Fruit fly (Drosophila melanogaster): ENCODE data around the gene Srp14.

The Srp14 gene

DNA sequence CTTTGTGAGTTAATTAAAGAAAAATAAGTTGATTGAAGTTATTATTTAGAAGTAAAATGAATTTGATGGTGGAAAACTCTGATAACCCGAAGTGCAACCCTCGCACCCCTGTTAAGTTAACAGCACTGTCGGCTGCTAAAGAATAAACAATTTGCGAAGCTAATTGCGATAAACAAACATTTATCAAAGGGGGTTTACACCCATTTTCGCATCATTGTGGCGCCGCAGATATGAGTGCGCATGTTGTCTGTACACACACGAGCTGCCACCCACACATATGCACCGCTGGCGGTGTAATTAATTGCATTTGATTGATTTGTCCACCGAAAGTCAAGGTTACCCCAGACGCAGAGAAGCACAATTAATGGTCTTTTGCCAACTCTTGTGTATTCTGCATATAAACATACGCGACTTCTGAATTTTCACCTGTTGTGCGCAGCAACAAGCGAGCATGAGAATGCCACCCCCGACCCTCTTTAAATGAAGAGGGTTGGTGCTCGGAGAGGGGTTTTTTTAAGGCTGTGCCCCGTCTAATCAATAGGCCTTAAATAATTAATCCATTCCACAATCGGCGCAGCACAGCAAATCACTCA, 28.3 kb upstream of the Srp14 start:
- TF ChIP-seq noc (tag; optimal IDR thresholded peaks at IDR 0.05) = no peak

DNA sequence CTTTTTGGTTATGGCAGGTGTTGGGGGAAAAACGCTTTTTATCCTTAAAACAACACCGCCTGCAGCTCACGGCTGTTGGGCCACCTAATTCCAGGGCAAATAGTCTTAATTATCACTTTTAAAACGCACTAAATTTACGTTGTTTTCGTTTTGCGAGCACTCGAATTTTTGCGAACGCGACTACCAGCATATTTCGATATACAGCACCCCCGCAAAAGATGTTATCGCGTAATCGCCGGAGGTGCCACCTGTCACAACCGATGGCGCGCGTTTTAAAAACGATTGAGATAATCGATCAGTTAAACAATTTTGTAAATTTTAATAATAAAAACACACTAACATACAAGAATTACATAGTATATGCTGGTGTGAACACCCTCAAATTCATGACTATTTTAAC, 27.8 kb upstream of the Srp14 start, which contains the start of gene Stat92E:
Stat92E (minus strand) TSS at position 219 of the 400 bp plus-strand sequence.
- no peak for TF ChIP-seq noc (tag; optimal IDR thresholded peaks at IDR 0.05)

DNA sequence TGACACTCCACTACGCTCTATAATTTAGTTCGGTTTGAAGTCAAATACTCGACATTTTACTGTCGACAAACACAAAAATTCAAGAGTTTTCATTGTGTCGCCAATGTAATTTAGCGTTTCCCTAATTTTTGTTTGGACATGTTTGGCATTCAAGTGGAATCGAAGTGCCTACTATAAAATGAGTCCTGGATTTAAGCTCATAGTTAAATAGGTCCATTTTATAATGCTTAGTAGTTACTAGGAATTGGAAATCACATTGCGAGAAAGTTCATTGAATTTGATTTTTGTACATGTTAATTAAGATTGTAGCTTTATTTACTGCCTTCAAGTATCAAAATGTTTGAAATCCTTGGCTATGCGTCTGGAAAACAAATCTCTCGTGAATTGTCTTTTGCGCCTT, 25.6 kb upstream of the Srp14 start, which contains the start of gene att-ORFB:
att-ORFB (minus strand) TSS at position 101 of the 400 bp plus-strand sequence.
- TF ChIP-seq noc (tag; optimal IDR thresholded peaks at IDR 0.05) = no peak

DNA sequence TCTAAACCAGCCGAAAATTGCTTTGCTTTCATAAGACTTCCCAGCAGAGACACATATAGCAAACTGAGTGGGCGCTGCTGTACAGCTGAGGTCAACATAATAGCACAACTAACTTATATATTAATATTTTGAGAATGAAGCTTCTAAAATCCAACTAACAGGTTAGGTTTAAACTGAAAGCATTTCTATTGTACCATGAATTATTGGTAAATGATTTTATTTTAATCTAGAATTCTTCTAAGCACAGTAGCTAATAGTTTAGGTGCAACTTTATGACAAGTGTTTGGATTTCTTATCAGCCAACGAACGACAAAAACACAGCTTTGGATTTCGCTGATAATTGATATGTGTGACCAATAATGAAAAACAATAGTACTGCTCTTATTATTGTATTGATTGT, 24.9 kb upstream of the Srp14 start:
- TF ChIP-seq noc (tag; optimal IDR thresholded peaks at IDR 0.05) = peak; percentile 39

DNA sequence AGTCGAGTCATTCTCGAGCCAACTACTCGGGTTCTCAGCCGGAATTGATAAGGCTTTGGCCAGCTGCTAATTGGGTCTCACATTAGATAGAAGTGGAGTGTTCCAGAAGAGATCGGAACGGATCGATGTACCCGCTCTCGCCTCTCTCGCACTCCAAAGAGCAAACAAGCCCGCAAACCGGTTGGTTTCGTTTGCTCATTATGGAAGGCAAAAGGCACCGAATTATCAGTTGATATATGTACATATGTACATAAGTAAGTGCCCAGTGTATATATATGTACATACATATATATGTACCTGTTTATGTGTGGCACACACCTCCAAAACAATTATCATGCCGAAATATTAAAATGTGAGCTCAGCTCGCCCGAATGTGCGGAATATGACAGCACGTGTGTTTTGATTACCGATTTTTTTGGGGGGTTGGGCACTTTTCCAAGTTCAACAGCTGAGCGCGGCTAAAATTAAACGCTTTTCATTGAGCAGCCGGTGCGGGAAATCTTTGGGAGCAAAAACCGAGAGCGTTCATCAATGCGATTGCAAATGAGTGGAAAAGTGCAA, 24.1 kb upstream of the Srp14 start:
- no peak for TF ChIP-seq noc (tag; optimal IDR thresholded peaks at IDR 0.05)

DNA sequence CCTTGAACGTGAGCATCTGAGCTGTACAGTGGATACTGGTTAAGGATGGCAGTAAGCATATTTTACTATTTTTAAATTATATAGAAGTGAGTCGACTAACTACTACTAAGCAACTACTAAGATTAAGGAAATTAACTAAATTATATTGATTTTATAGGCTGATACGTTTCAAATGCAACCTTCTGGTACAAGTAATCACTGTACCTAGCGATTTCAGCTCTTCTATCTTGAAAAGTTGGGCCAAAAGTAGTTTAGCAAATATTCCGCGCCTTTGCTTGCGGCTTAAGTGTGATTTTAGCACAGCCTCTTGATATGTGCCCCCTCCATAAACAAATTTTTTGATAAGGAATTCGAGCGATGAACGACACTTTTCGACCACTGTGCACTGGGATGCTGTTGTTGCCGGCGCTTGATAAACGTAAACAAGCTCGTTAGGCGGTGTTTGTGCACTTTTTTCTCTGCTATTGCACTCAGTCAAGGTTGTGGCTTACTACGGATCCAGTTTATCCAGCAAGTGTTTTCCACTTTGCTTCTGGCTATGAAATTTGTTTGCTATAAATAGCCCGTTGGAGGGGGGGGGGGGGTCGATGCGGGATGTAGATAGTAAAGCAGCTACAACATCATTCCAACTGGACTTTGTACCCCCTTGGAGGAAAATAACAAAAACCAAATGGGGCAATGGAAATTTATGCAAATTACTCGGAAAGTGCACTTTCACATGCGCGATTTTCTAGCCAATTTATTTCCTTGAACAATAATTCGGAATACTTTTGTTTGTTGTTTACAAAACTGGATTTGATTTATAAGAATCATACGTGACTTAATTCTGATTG, 23.4 kb upstream of the Srp14 start:
- TF ChIP-seq noc (tag; optimal IDR thresholded peaks at IDR 0.05) = peak; percentile 87

DNA sequence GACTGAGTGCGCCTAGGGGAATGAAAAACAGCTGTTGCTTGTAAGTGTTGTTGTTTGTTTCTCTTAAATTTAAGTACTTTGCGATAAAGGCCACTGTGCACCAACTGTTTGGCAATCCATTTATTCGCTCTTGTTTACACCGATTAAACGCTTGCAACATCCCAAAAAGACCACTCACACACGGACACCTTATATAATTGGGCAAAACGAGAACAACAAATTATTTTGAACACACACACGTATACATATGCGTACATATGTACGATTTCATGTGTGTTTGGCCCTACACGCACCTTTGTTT, 22.9 kb upstream of the Srp14 start:
- no peak for TF ChIP-seq noc (tag; optimal IDR thresholded peaks at IDR 0.05)

DNA sequence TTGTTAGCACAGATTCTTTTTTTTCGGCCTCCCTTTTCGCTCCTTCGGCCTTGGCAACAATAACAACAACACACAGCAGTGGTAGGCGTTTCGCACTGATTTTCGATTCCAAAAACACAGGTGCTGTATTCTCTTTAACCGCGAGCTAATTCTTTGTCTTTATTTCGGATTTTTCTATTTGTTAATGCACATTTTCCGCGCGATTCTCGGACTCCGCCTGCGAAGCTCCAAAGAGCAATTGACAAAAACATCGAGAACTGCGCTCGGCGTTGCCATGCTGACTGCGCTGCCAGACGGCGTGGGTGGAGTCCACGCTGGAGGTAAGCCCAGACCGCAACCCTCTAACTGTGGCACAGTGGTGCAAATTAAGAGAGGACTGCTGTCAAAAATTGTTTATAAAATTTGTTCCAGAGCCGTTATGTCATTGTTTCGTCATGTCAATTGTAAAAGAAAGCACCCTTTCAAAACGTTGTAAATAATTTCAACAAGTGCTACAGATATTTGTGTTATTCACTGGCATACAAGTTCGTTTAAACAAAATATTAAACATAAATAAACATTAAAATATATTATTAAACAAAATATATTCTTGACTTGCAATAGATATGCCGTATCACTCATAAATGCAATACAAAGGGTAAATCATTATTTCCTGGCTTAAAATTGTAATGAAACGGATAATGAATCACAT, 22.4 kb upstream of the Srp14 start, which contains the start of the genes DPCoAC and CG5180:
DPCoAC (minus strand) TSS at position 253 of the 691 bp plus-strand sequence.
CG5180 (plus strand) TSS at position 516 of the 691 bp plus-strand sequence.
- TF ChIP-seq noc (tag; optimal IDR thresholded peaks at IDR 0.05) = peak; percentile 36

DNA sequence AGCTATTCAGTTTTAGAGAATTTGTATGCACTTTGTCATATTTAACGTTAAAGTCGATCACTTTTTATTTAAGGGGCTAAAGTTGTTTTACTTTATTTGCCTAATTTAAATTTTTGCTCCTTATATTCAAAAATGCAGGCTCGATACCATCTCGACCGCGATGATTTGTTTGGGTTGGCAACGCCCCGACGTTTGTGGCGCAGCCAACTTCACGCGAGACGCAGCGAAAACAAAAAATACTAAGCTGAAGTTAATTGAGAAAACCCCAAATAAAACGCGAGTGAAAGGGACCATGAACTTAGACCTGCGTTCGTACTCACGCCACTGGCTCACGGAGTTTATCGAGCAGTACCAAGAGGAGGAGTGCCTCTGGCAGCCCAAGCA, 21.8 kb upstream of the Srp14 start:
- no peak for TF ChIP-seq noc (tag; optimal IDR thresholded peaks at IDR 0.05)

DNA sequence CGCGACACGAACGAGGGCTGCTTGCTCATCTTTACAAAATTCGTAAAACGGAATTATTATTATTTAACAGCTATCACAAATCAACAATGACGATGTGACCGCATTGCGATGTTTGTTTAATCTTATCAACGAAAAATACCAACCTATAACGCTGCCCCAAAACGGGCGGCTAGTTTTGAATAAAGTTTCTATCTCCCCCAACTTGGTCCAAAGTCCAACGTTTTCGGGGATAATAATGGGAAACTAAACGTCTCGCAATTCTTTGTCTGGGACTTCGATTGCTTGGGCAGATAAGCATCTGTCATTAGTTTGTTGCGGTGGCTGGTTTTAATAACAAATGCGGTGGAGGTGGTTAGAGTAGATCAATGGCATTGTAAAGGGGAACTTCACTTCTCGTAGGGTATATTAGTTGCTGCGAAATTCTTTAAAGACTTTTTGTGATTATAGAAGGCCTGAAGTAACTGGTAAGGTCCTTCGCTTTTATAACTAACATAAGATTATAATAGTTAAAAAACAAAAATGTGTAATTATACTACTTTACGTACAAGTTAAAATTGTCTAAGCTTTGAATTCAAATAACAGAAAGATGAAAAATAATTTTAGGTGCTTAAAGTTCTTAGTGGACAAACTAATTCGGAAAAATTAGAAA, 19.8 kb upstream of the Srp14 start, which contains the start of gene CG15922:
CG15922 (minus strand) TSS at position 262 of the 649 bp plus-strand sequence.
- TF ChIP-seq noc (tag; optimal IDR thresholded peaks at IDR 0.05) = no peak

DNA sequence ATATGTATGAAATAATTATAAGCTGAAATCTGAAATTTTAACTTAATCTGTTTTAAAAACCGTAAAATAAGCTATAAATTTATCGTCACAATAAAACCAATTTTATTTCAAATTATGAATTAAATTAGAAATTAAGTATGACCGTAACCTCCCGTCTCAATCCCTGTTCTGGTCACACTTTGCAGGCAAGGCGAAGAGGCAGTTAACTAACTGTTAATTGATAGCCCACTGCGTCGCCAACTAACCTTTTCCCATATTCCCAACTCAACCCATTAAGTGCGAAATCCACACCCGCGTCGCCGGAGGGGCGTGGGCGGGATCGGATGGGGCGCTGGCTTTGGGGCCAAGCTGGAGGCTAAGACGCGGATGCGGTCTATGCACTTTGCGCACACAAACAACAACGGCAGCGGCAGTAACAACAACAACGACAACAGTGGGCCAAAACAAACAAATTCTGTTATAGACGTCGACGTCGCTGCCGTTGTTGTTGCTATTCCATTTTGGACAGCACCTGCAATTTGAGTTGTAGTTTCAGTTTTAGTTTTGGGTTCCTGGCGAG, 19.2 kb upstream of the Srp14 start, which contains the start of gene CG5191:
CG5191 (plus strand) TSS at position 198 of the 559 bp plus-strand sequence.
- no peak for TF ChIP-seq noc (tag; optimal IDR thresholded peaks at IDR 0.05)

DNA sequence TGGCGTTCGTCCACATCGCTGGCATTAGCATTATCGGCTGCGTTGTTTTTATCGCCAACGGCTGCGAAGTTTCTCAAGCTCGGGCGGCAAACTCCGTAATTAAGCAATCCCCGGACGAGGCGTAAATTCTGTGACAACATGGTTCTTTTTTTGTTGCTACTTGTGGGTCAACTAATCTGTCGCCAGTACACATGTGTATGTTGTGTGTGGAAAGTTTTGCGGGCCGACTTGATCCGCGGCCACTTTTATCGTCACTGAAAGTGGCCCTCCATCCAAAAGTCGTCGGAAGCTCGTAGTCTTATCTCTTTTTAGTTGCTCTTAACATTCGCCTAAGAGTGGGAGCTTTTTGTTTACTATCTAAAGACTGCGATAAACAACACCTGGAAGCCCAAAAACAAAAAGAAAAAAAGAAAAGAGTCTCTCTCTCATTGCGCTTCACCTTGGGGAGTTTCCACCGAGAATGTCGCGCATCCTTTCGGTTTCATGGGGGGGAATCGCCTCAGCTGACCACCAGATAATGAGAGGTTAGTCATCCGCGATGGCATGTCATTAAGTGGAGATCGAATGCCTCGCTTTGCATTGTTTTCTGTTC, 16.0 kb upstream of the Srp14 start, which contains the start of gene CG10877:
CG10877 (minus strand) TSS at position 238 of the 592 bp plus-strand sequence.
- TF ChIP-seq noc (tag; optimal IDR thresholded peaks at IDR 0.05) = no peak

DNA sequence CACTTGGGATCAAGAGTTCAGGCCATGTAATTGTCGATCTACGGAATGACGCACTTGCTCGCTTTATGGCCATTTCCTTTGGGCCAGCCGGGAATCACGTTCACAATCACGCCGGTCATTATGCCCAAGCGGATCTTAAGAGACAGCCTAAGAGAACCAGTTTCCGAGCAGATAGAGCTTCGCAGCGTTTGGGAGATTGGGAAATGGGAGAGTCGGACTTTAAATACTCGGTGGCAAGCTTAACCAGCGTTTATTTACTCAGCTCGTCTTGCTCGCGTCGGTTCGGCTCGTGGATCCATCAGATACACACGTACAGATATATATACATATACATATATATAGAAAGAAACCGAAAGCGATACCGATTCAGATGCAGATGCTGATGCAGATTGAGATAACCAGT, 14.4 kb upstream of the Srp14 start:
- no peak for TF ChIP-seq noc (tag; optimal IDR thresholded peaks at IDR 0.05)

DNA sequence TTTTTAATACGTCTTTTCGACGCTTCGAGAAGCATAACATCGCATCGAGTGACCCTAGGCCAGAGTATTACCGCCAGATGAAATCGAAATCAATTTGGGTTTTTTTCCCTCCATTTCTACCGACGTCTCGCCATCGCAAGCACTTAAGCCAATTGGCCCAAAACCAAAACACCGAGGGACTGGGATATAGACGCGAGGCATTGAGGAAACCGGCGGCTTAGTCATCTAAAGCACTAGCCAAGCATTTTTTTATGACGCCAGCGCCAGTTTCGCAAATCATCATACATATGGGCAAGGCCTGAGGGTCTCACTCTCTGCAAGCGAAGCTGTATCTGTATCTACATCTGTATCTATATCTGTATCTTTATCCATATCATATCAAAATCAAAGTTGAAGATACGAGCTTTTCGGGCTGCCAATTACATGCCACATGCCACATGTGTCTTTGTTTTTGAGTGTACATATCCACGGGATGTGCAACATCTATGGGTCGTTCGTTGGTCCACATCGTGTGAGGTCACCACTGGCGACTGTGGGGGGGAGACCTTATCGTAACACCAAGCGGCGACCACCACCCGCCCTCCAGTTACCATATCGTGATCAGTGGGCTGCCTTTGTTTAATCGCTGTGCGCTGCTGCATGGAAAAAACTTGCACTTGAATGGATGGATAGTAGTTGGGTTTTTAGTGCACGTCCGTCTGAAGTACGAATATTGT, 12.2 kb upstream of the Srp14 start:
- no peak for TF ChIP-seq noc (tag; optimal IDR thresholded peaks at IDR 0.05)
